Fruit fly (Drosophila melanogaster) whole organism, pupa: Measurements from ENCODE around the gene car.

Experiments used
- CG10348 ChIP-seq: fragments of 200-800 bp; sonication (Bioruptor generic); IDR thresholded peaks from 2 replicates; pipeline ENCODE4 v1.3.6; 2022; ENCODE audit warnings: missing biosample characterization, missing genetic modification characterization
- CG12605 ChIP-seq: fragments of 200-800 bp; sonication (Bioruptor generic); IDR thresholded peaks from 2 replicates; pipeline ENCODE4 v1.3.6; 2022; ENCODE audit warnings: missing biosample characterization, missing genetic modification characterization
- CG13204 ChIP-seq: fragments of 200-800 bp; sonication (Bioruptor generic); optimal IDR thresholded peaks from 2 replicates; lab custom pipeline; 2018; ENCODE audit warnings: missing biosample characterization, mild to moderate bottlenecking, missing genetic modification characterization, moderate library complexity
- CG14655 ChIP-seq: fragments of 200-800 bp; sonication (Bioruptor generic); optimal IDR thresholded peaks from 3 replicates; lab custom pipeline; 2017; ENCODE audit warnings: mild to moderate bottlenecking, missing biosample characterization, missing genetic modification reagents, missing genetic modification characterization
- CG15710 ChIP-seq: fragments of 200-800 bp; sonication (Bioruptor generic); optimal IDR thresholded peaks from 2 replicates; lab custom pipeline; 2018; ENCODE audit warnings: missing biosample characterization, mild to moderate bottlenecking, missing genetic modification characterization, moderate library complexity
- CG17806 ChIP-seq: fragments of 200-800 bp; sonication (Bioruptor generic); optimal IDR thresholded peaks from 2 replicates; lab custom pipeline; 2018; ENCODE audit warnings: missing biosample characterization, mild to moderate bottlenecking, missing genetic modification characterization, moderate library complexity
- CG32121 ChIP-seq: fragments of 200-800 bp; sonication (Bioruptor generic); IDR thresholded peaks from 2 replicates; pipeline ENCODE4 v1.3.6; 2022; ENCODE audit warnings: missing biosample characterization, missing genetic modification characterization
- CG34367 ChIP-seq: fragments of 200-800 bp; sonication (Bioruptor generic); optimal IDR thresholded peaks from 2 replicates; lab custom pipeline; 2018; ENCODE audit warnings: missing biosample characterization, mild to moderate bottlenecking, missing genetic modification characterization
- CG4496 ChIP-seq: fragments of 200-800 bp; sonication (Bioruptor generic); IDR thresholded peaks from 3 replicates; pipeline ENCODE4 v1.3.6; 2022; ENCODE audit warnings: missing biosample characterization, missing genetic modification characterization
- CG8159 ChIP-seq: fragments of 200-800 bp; sonication (Bioruptor generic); optimal IDR thresholded peaks from 3 replicates; lab custom pipeline; 2018; ENCODE audit warnings: missing biosample characterization, mild to moderate bottlenecking, missing genetic modification characterization, moderate library complexity
- CG8301 ChIP-seq: fragments of 200-800 bp; sonication (Bioruptor generic); optimal IDR thresholded peaks from 2 replicates; lab custom pipeline; 2018; ENCODE audit warnings: missing biosample characterization, mild to moderate bottlenecking, missing genetic modification characterization
- CG9948 ChIP-seq: fragments of 200-800 bp; sonication (Bioruptor generic); optimal IDR thresholded peaks from 2 replicates; lab custom pipeline; 2018; ENCODE audit warnings: missing biosample characterization, mild to moderate bottlenecking, missing genetic modification characterization, moderate library complexity
- D1 ChIP-seq: fragments of 200-800 bp; sonication (Bioruptor generic); optimal IDR thresholded peaks from 2 replicates; lab custom pipeline; 2018; ENCODE audit warnings: missing biosample characterization, mild to moderate bottlenecking, missing genetic modification characterization, moderate library complexity
- EcR ChIP-seq: fragments of 200-800 bp; sonication (Bioruptor generic); optimal IDR thresholded peaks from 3 replicates; lab custom pipeline; 2019; ENCODE audit warnings: missing biosample characterization, missing genetic modification characterization, mild to moderate bottlenecking, moderate library complexity, missing genetic modification reagents
- Ets98B ChIP-seq: fragments of 200-800 bp; sonication (Bioruptor generic); IDR thresholded peaks from 2 replicates; pipeline ENCODE4 v1.3.6; 2022; ENCODE audit warnings: missing biosample characterization, missing genetic modification characterization
- Pif1A ChIP-seq: fragments of 200-800 bp; sonication (Bioruptor generic); optimal IDR thresholded peaks from 3 replicates; lab custom pipeline; 2016; ENCODE audit warnings: missing biosample characterization, missing genetic modification characterization
- Pif1B ChIP-seq: fragments of 200-800 bp; sonication (Bioruptor generic); optimal IDR thresholded peaks from 3 replicates; lab custom pipeline; 2016; ENCODE audit warnings: missing biosample characterization, missing genetic modification characterization
- Snoo ChIP-seq: fragments of 200-800 bp; sonication (Bioruptor generic); optimal IDR thresholded peaks from 3 replicates; lab custom pipeline; 2017; ENCODE audit warnings: missing biosample characterization, mild to moderate bottlenecking, missing genetic modification characterization, inconsistent platforms
- fd96Ca ChIP-seq: fragments of 200-800 bp; sonication (Bioruptor generic); IDR thresholded peaks from 3 replicates; pipeline ENCODE4 v1.3.6; 2022; ENCODE audit warnings: missing biosample characterization, missing genetic modification characterization
- gl ChIP-seq: fragments of 200-800 bp; sonication (Bioruptor generic); optimal IDR thresholded peaks from 2 replicates; lab custom pipeline; 2018; ENCODE audit warnings: missing biosample characterization, mild to moderate bottlenecking, missing genetic modification characterization
- rn ChIP-seq: fragments of 200-800 bp; sonication (Bioruptor generic); IDR thresholded peaks from 2 replicates; pipeline ENCODE4 v1.3.6; 2022; ENCODE audit warnings: missing biosample characterization, missing genetic modification characterization

The car gene

DNA sequence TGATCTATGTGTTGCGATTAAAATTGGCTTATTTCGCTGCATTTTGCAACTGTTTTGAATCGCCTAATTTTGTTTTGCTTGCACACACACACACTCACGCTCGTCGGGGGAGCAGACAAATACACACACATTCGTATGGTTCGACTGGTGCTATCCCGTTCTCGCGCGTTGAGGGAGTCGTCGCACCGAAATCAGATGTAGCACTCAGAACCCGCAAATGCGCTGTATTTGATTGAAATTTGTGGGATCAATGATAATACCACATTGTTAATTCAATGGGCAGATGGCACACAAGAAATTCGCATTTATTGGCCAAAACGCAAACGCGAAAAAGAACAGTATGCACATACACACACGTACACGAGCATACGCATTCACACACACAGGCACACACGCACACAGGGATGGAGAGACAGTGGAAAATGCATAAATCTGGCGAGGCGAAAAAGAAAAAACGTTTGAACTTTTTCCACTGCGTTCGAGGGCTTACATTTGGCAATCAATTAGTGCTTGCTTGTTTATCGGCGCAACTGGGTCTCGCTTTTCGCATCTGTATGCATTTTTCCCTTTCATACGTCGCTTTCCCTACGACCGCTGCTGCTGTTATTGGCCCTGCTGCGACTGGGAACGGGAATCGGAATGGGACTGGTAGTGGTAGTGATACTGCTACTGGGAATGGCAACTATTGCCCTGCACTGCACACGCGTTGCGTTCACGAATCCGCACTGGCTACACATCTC lies 13.3 kb downstream of the car start:
- TF ChIP-seq CG15710 (tag; lab: Kevin White, UChicago) = no peak
- no peak for TF ChIP-seq EcR (GFP tag; lab: Kevin White, UChicago)
- TF ChIP-seq CG4496 (GFP tag; lab: Robert Waterston, UW) = no peak
- TF ChIP-seq Pif1B = no peak
- no peak for TF ChIP-seq CG34367 (tag; lab: Kevin White, UChicago)
- no peak for TF ChIP-seq rn (GFP tag; lab: Robert Waterston, UW)
- TF ChIP-seq fd96Ca (GFP tag; lab: Robert Waterston, UW) = no peak; the same call in 2 of the 3 replicates
- no peak for TF ChIP-seq Pif1A (GFP tag; lab: Kevin White, UChicago)

DNA sequence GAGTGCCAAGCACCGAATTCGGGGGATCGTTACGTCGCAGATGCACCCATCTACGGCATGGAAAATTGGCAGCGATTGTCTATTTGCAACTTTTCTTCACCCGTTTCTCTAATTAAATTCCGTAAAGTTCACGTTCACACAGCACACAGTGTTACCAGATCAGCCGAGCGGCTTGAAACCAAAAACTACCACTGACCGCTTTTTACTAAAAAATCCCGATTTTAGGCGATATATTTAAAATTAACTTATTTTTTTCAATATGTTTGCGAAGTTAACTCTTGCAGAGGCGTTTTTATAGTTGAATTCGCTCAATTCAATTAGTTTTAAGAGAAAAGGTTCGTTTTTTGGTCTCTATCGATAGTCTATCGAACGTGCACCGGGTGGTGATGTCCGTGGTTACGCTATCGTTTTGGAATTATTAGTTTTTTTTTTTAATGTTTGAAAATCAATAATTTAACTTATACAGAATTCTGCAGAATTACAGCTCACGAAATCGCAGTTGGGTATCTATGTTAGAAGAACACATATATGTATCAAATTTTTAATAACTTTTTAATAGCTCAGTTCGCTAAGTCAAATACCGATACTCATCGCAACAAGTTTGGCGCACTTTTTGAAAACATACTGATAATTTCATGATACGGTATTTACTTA lies 14.0 kb downstream of the car start, which contains the start of gene Tao:
Gene Tao (minus strand): TSS at position 153 of the 654 bp plus-strand sequence.
- TF ChIP-seq fd96Ca (GFP tag; lab: Robert Waterston, UW) = no peak
- TF ChIP-seq CG14655 (GFP tag; lab: Kevin White, UChicago) = no peak
- no peak for TF ChIP-seq CG9948 (tag; lab: Kevin White, UChicago)
- TF ChIP-seq Ets98B (GFP tag; lab: Robert Waterston, UW) = no peak
- TF ChIP-seq CG13204 (GFP tag; lab: Kevin White, UChicago) = no peak
- no peak for TF ChIP-seq CG12605 (GFP tag; lab: Robert Waterston, UW)
- TF ChIP-seq Pif1B = no peak
- TF ChIP-seq CG32121 (GFP tag; lab: Robert Waterston, UW) = no peak
- no peak for TF ChIP-seq D1 (tag; lab: Kevin White, UChicago)
- no peak for TF ChIP-seq CG34367 (tag; lab: Kevin White, UChicago)
- TF ChIP-seq EcR (GFP tag; lab: Kevin White, UChicago) = no peak
- no peak for TF ChIP-seq CG8159 (tag; lab: Kevin White, UChicago)
- TF ChIP-seq CG4496 (GFP tag; lab: Robert Waterston, UW) = no peak
- TF ChIP-seq CG15710 (tag; lab: Kevin White, UChicago) = no peak
- no peak for TF ChIP-seq gl (tag; lab: Kevin White, UChicago)
- TF ChIP-seq Snoo (tag; lab: Kevin White, UChicago) = no peak
- no peak for TF ChIP-seq Pif1A (GFP tag; lab: Kevin White, UChicago)
- no peak for TF ChIP-seq CG8301 (tag; lab: Kevin White, UChicago)
- no peak for TF ChIP-seq CG17806 (tag; lab: Kevin White, UChicago)

DNA sequence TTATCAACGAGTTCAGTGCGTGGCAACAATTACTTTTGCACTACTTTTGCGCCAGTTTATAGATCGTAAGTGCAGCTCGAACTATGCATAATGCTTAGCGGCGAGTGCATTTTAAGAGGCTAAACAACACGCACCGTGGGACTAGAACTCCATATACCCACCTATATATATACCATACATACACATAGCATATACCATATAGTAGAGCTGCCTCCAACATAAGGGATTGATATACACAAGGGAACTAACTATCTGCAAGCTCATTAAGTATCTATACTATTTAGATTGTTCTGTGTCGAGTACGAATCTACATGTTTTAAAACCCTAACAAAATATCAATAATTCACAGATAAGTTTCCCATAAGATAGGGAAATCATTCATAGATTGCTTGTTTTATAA lies 16.1 kb downstream of the car start, which contains the start of gene CG14218:
Gene CG14218 (minus strand): TSS at position 101 of the 400 bp plus-strand sequence.
- TF ChIP-seq CG10348 (GFP tag; lab: Robert Waterston, UW) = no peak
- no peak for TF ChIP-seq CG13204 (GFP tag; lab: Kevin White, UChicago)
- no peak for TF ChIP-seq CG4496 (GFP tag; lab: Robert Waterston, UW)
- no peak for TF ChIP-seq CG34367 (tag; lab: Kevin White, UChicago)
- no peak for TF ChIP-seq CG17806 (tag; lab: Kevin White, UChicago)
- TF ChIP-seq Pif1A (GFP tag; lab: Kevin White, UChicago) = no peak
- TF ChIP-seq CG12605 (GFP tag; lab: Robert Waterston, UW) = no peak
- TF ChIP-seq D1 (tag; lab: Kevin White, UChicago) = no peak
- TF ChIP-seq CG8159 (tag; lab: Kevin White, UChicago) = no peak
- TF ChIP-seq CG9948 (tag; lab: Kevin White, UChicago) = no peak
- no peak for TF ChIP-seq Snoo (tag; lab: Kevin White, UChicago)
- no peak for TF ChIP-seq CG15710 (tag; lab: Kevin White, UChicago)
- TF ChIP-seq Pif1B = no peak
- no peak for TF ChIP-seq Ets98B (GFP tag; lab: Robert Waterston, UW)
- no peak for TF ChIP-seq rn (GFP tag; lab: Robert Waterston, UW)
- no peak for TF ChIP-seq CG14655 (GFP tag; lab: Kevin White, UChicago)

DNA sequence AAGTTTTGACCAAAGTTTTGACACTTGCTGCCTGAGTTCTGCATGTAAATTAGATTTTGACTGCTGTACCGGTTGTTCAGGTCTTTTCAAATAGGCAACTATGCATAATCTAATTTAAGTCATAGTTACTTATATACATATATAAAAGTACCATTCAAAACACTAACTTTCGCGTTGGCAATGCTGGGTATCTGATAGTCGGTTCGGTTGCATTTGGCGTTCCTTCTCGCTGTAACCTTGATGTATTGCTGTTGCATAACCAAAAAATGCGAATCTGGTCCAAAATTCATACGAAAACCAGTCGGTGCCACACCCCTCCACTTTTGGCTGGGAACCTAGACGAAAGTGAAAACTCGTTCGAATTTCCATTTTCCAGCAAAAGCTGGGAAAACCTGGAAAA lies 16.9 kb downstream of the car start:
- no peak for TF ChIP-seq CG14655 (GFP tag; lab: Kevin White, UChicago)
- TF ChIP-seq rn (GFP tag; lab: Robert Waterston, UW) = no peak
- no peak for TF ChIP-seq CG15710 (tag; lab: Kevin White, UChicago)
- TF ChIP-seq gl (tag; lab: Kevin White, UChicago) = no peak
- TF ChIP-seq CG9948 (tag; lab: Kevin White, UChicago) = no peak
- no peak for TF ChIP-seq Ets98B (GFP tag; lab: Robert Waterston, UW)
- no peak for TF ChIP-seq fd96Ca (GFP tag; lab: Robert Waterston, UW)
- no peak for TF ChIP-seq D1 (tag; lab: Kevin White, UChicago)
- no peak for TF ChIP-seq CG8159 (tag; lab: Kevin White, UChicago)
- no peak for TF ChIP-seq CG4496 (GFP tag; lab: Robert Waterston, UW)
- TF ChIP-seq CG12605 (GFP tag; lab: Robert Waterston, UW) = no peak
- TF ChIP-seq CG17806 (tag; lab: Kevin White, UChicago) = no peak
- TF ChIP-seq Snoo (tag; lab: Kevin White, UChicago) = no peak
- TF ChIP-seq EcR (GFP tag; lab: Kevin White, UChicago) = no peak
- TF ChIP-seq CG32121 (GFP tag; lab: Robert Waterston, UW) = no peak
- no peak for TF ChIP-seq CG10348 (GFP tag; lab: Robert Waterston, UW)

DNA sequence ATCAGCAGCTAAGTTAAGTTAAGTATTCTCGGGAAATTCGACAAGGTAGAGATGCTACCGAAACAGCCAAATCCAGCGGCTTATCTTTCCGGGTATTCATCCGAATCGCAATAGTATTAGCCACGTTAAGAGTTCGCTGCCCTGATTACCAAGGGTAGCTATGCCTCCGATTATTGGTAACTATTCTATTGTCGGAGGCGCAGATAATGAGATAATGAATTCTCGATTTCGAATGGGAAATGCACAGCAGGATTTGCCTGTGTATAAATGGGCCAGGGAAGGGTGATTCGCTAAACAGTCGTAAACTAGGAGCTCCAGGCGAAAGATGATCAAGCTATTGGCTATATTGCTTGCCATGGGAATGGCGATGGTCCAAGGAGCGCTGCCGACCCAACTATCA lies 17.5 kb downstream of the car start, which contains the start of gene CG14204:
Gene CG14204 (plus strand): TSS at position 301 of the 400 bp plus-strand sequence.
- TF ChIP-seq CG17806 (tag; lab: Kevin White, UChicago) (no peak), CG14655 (GFP tag; lab: Kevin White, UChicago) (no peak), Pif1B (no peak), CG9948 (tag; lab: Kevin White, UChicago) (no peak), CG4496 (GFP tag; lab: Robert Waterston, UW) (no peak), CG15710 (tag; lab: Kevin White, UChicago) (no peak)
